Worm (Caenorhabditis elegans) whole organism, L3 larva: ENCODE results near the gene spp-3.

Source experiments
- ceh-16 ChIP-seq: sonication (generic microtip); optimal IDR thresholded peaks from 2 replicates; lab custom pipeline; 2017; ENCODE audit warnings: missing biosample characterization, missing genetic modification characterization
- egl-27 ChIP-seq: sonication (generic microtip); optimal IDR thresholded peaks from 4 replicates; lab custom pipeline; 2017; ENCODE audit warnings: missing biosample characterization, missing genetic modification reagents, missing genetic modification characterization
- elt-3 ChIP-seq, 3 experiments: fragments of 150-350 bp in 1 of 3; sonication (generic microtip) in 2 of 3; optimal IDR thresholded peaks; 2 replicates in 2 of 3; 4 replicates in 1 of 3; lab custom pipeline; 2014 to 2017; ENCODE audit warnings: missing biosample characterization in 3 of 3, missing genetic modification characterization in 3 of 3
- fkh-10 ChIP-seq: sonication (generic microtip); optimal IDR thresholded peaks from 2 replicates; lab custom pipeline; 2017; ENCODE audit warnings: missing biosample characterization, missing genetic modification reagents, missing genetic modification characterization
- nhr-237 ChIP-seq: fragments of 150-350 bp; optimal IDR thresholded peaks from 2 replicates; lab custom pipeline; 2014; ENCODE audit warnings: missing biosample characterization, missing genetic modification characterization
- nhr-28 ChIP-seq: fragments of 150-350 bp; optimal IDR thresholded peaks from 2 replicates; lab custom pipeline; 2014; ENCODE audit warnings: missing biosample characterization, missing genetic modification characterization
- snpc-4 ChIP-seq: fragments of 150-350 bp; optimal IDR thresholded peaks from 2 replicates; lab custom pipeline; 2014; ENCODE audit warnings: missing biosample characterization, missing genetic modification characterization

DNA sequence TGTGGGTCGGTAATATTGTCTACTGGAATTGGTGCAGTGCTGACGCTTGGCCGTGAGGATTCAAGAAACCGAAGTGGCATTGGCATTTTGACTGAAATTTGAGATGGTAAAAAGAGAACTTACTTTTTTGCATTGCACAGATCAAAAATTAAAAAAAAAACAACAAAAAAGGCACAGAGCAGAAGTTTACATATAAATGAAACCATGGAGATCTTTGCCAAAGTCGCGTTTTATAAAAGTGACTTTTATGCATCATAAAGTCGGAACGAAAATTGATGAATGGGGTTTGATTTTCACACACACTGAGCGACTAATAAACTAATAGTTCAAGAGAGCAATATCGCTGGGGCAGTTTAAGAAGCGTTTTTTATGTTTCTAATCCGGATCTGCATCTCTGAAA, 7.2 kb upstream of the spp-3 start, which contains the start of gene T08A9.13:
- no peak for TF ChIP-seq nhr-28 (tag; lab: Kevin White, UChicago)
- no peak for TF ChIP-seq fkh-10 (GFP tag; lab: Kevin White, UChicago)
- TF ChIP-seq elt-3 (tag; optimal IDR thresholded peaks at IDR 0.05; lab: Kevin White, UChicago) = no peak
- TF ChIP-seq snpc-4 (tag; lab: Kevin White, UChicago) = no peak
- TF ChIP-seq nhr-237 = no peak
- TF ChIP-seq egl-27 = no peak
- TF ChIP-seq ceh-16 (tag; lab: Kevin White, UChicago) = no peak
